Worm (Caenorhabditis elegans) whole organism, L2 larva: ENCODE data around the gene tim-1.

Source experiments
- aly-2 ChIP-seq: fragments of 150-350 bp; optimal IDR thresholded peaks from 2 replicates; lab custom pipeline; 2014; ENCODE audit warnings: missing biosample characterization, missing genetic modification characterization
- ama-1 ChIP-seq: fragments of 150-350 bp; optimal IDR thresholded peaks from 2 replicates; lab custom pipeline; 2018; ENCODE audit warnings: inconsistent platforms
- elt-3 ChIP-seq: sonication (generic microtip); optimal IDR thresholded peaks from 2 replicates; lab custom pipeline; 2017; ENCODE audit warnings: missing biosample characterization, missing genetic modification characterization
- nhr-77 ChIP-seq: fragments of 150-350 bp; optimal IDR thresholded peaks from 2 replicates; lab custom pipeline; 2014; ENCODE audit warnings: missing biosample characterization, missing genetic modification characterization
- unc-39 ChIP-seq: fragments of 150-350 bp; optimal IDR thresholded peaks from 2 replicates; lab custom pipeline; 2014; ENCODE audit warnings: missing biosample characterization, missing genetic modification characterization

DNA sequence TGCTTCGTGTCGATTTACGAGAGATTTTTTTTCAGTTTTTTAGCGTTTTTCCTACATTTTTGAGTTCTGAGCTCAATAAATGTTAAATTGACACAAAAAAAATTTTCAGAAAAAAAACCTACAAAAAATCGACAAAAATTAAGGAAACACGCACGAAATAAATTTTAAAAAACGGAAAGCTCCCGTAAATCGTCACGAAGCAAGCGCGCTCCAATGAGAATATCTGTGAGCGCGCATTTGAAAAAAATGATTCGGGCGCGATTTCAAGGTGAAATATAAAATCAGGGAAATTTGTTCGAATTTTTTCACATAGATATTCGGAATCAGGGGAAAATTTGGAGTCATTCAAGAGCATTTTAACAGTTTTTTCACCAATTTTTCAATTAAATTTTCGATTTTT, 26.8 kb downstream of the tim-1 start:
- TF ChIP-seq unc-39 (tag; lab: Kevin White, UChicago) (no peak), nhr-77 (tag; lab: Kevin White, UChicago) (no peak), elt-3 (tag; lab: Kevin White, UChicago) (no peak), aly-2 (tag; lab: Kevin White, UChicago) (no peak), ama-1 (lab: Kevin White, UChicago) (no peak)
